Fruit fly (Drosophila melanogaster): ENCODE measurements around the gene CG4789.

Gene CG4789

DNA sequence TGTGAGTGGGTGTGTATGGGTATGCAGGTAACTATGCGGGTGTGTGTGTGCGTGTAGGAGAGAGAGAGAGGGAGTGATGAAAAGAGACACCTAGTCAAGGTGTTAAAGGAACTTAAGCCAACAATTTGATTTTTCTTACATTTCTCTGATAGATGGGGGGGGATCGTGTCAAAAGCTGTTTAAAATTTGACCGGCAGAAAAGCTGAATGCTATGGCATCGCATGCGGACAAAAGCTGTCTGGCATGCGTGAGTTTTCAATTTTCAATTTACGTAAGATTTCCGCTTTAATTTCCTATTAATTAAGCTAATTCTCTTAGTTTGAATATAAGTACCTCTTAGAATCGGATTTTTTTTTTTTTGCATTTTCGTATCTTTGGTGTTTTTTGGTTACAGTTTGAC lies 39.2 kb downstream of the CG4789 start (continued):
- TF ChIP-seq CG9932 (GFP tag; IDR thresholded peaks at IDR 0.05) (peak; percentile 26; the same call in 1 of the 2 replicates), zfh1 (GFP tag; IDR thresholded peaks at IDR 0.05) (no peak), Dp (GFP tag; optimal IDR thresholded peaks at IDR 0.05) (peak; percentile 69), CG18011 (GFP tag; optimal IDR thresholded peaks at IDR 0.05) (peak; percentile 99), CG12659 (GFP tag; optimal IDR thresholded peaks at IDR 0.05) (peak; percentile 11), CG17912 (GFP tag; optimal IDR thresholded peaks at IDR 0.05) (no peak), sens (GFP tag) (peak; percentile 52), crol (GFP tag; IDR thresholded peaks at IDR 0.05) (peak; percentile 41; the same call in 1 of the 2 replicates), H15 (GFP tag; IDR thresholded peaks at IDR 0.05) (0 out of 3 replicates have a peak, but pooled peaks have one; percentile 36), CG9437 (GFP tag; optimal IDR thresholded peaks at IDR 0.05) (peak; percentile 39), CG31441 (GFP tag; IDR thresholded peaks at IDR 0.05) (no peak), fd102C (GFP tag; optimal IDR thresholded peaks at IDR 0.05) (no peak), luna (GFP tag; optimal IDR thresholded peaks at IDR 0.05) (no peak), CG2120 (GFP tag; optimal IDR thresholded peaks at IDR 0.05) (peak; percentile 7), bbx (GFP tag; IDR thresholded peaks at IDR 0.05; ENCODE audit: partially characterized antibody) (peak; percentile 47; the same call in 1 of the 2 replicates), gfzf (GFP tag; optimal IDR thresholded peaks at IDR 0.05) (peak; percentile 9), CoRest (tag; optimal IDR thresholded peaks at IDR 0.05) (peak; percentile 41), slbo (GFP tag; IDR thresholded peaks at IDR 0.05) (peak; percentile 57), NfI (GFP tag; optimal IDR thresholded peaks at IDR 0.05) (peak; percentile 6), ind (GFP tag; optimal IDR thresholded peaks at IDR 0.05) (peak; percentile 20), jing (GFP tag; optimal IDR thresholded peaks at IDR 0.05) (no peak), Opbp (GFP tag; IDR thresholded peaks at IDR 0.05; ENCODE audit: partially characterized antibody) (peak; percentile 58; the same call in 2 of the 3 replicates), tgo (GFP tag; IDR thresholded peaks at IDR 0.05) (no peak), klu (GFP tag; IDR thresholded peaks at IDR 0.05) (no peak), HmgZ (tag; optimal IDR thresholded peaks at IDR 0.05) (peak; percentile 29), btn (GFP tag; optimal IDR thresholded peaks at IDR 0.05) (no peak)

DNA sequence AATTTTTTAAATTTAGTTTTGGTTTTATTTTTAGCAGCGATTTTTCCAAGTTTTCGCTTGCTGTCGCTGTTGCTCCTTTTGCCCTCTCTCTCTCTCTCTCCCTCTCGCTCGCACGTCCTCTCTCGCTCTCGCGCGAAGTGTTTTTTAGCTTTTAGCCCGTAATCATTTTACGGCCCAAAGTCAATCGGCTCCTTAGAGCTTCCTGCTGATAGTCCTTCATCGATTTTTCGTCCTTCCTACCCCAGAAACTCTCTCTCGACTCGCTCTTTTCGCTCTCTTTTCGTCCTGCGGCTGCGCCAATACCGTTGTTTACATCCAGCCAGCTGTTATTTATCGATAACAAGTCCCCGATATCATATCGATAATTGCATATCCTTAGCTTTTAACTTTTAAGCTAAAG lies 43.6 kb downstream of the CG4789 start, which contains the start of gene RSG7:
Gene RSG7, minus strand, starts transcription at position 139 of the 400 bp plus-strand sequence.
- TF ChIP-seq run (tag; optimal IDR thresholded peaks at IDR 0.05) (no peak), eyg (GFP tag; optimal IDR thresholded peaks at IDR 0.05) (no peak), CG2202 (tag; optimal IDR thresholded peaks at IDR 0.05) (no peak), CG1832 (GFP tag; optimal IDR thresholded peaks at IDR 0.05) (peak; percentile 34), HLH3B (GFP tag; IDR thresholded peaks at IDR 0.05) (no peak), Hr51 (GFP tag; optimal IDR thresholded peaks at IDR 0.05) (no peak), CG2120 (GFP tag; optimal IDR thresholded peaks at IDR 0.05) (no peak), CG3163 (GFP tag; optimal IDR thresholded peaks at IDR 0.05) (no peak), ewg (GFP tag; optimal IDR thresholded peaks at IDR 0.05) (peak; percentile 89), Max (GFP tag; optimal IDR thresholded peaks at IDR 0.05) (no peak), Deaf1 (tag; optimal IDR thresholded peaks at IDR 0.05) (peak; percentile 5), E2f2 (GFP tag; IDR thresholded peaks at IDR 0.05) (no peak), CG11456 (GFP tag; IDR thresholded peaks at IDR 0.05) (no peak), CG6854 (GFP tag; optimal IDR thresholded peaks at IDR 0.05) (no peak), slou (GFP tag; optimal IDR thresholded peaks at IDR 0.05) (no peak), az2 (GFP tag; optimal IDR thresholded peaks at IDR 0.05) (no peak), Gsc (GFP tag; IDR thresholded peaks at IDR 0.05) (no peak), pzg (GFP tag; optimal IDR thresholded peaks at IDR 0.05) (peak; percentile 3), MBD-R2 (GFP tag; IDR thresholded peaks at IDR 0.05) (peak; percentile 27; the same call in 1 of the 2 replicates), gro (GFP tag; optimal IDR thresholded peaks at IDR 0.05) (no peak), crp (GFP tag; optimal IDR thresholded peaks at IDR 0.05) (peak in 1 of 2 experiments; percentile 35), CG13287 (GFP tag; IDR thresholded peaks at IDR 0.05; ENCODE audit: partially characterized antibody) (peak; percentile 9; the same call in 1 of the 2 replicates), CG11398 (GFP tag; optimal IDR thresholded peaks at IDR 0.05) (no peak), HHEX (GFP tag; optimal IDR thresholded peaks at IDR 0.05) (no peak), Atf-2 (GFP tag; optimal IDR thresholded peaks at IDR 0.05) (no peak), BEAF-32 (GFP tag; optimal IDR thresholded peaks at IDR 0.05) (peak; percentile 1)

Data from whole organism, embryonic.